Fruit fly (Drosophila melanogaster) whole organism, prepupa: ENCODE measurements around the gene zf30C.
A peak's percentile ranks its signal among the peaks of the same experiment; 100 is the strongest.

Experiments
- Blimp-1 ChIP-seq: fragments of 200-800 bp; sonication (Bioruptor generic); optimal IDR thresholded peaks from 3 replicates; lab custom pipeline; 2017; ENCODE audit warnings: missing biosample characterization, missing genetic modification characterization, mild to moderate bottlenecking, moderate library complexity, missing genetic modification reagents
- CG10631 ChIP-seq: fragments of 200-800 bp; sonication (Bioruptor generic); optimal IDR thresholded peaks from 2 replicates; lab custom pipeline; 2016; ENCODE audit warnings: missing biosample characterization, missing genetic modification characterization
- CG10669 ChIP-seq: fragments of 200-800 bp; sonication (Bioruptor generic); optimal IDR thresholded peaks from 3 replicates; lab custom pipeline; 2018; ENCODE audit warnings: missing biosample characterization, mild to moderate bottlenecking, missing genetic modification characterization, moderate library complexity
- CG11294 ChIP-seq: fragments of 200-800 bp; sonication (Bioruptor generic); IDR thresholded peaks from 2 replicates; pipeline ENCODE4 v1.3.6; 2022; ENCODE audit warnings: missing biosample characterization, missing genetic modification characterization
- CG1621 ChIP-seq: fragments of 200-800 bp; sonication (Bioruptor generic); optimal IDR thresholded peaks from 3 replicates; lab custom pipeline; 2018; ENCODE audit warnings: missing biosample characterization, mild to moderate bottlenecking, missing genetic modification characterization
- CG31627 ChIP-seq: fragments of 200-800 bp; sonication (Bioruptor generic); optimal IDR thresholded peaks from 3 replicates; lab custom pipeline; 2016; ENCODE audit warnings: missing biosample characterization, missing genetic modification characterization
- CG34406 ChIP-seq: fragments of 200-800 bp; sonication (Bioruptor generic); optimal IDR thresholded peaks from 3 replicates; lab custom pipeline; 2016; ENCODE audit warnings: missing biosample characterization, missing genetic modification characterization
- CG3919 ChIP-seq: fragments of 200-800 bp; sonication (Bioruptor generic); optimal IDR thresholded peaks from 3 replicates; lab custom pipeline; 2016; ENCODE audit warnings: missing biosample characterization, missing genetic modification characterization
- CG6163 ChIP-seq: fragments of 200-800 bp; sonication (Bioruptor generic); IDR thresholded peaks from 3 replicates; pipeline ENCODE4 v1.3.6; 2022; ENCODE audit warnings: missing biosample characterization, missing genetic modification characterization
- CG6792 ChIP-seq: fragments of 200-800 bp; sonication (Bioruptor generic); optimal IDR thresholded peaks from 3 replicates; lab custom pipeline; 2016; ENCODE audit warnings: missing biosample characterization, missing genetic modification characterization
- CG6854 ChIP-seq: fragments of 200-800 bp; sonication (Bioruptor generic); optimal IDR thresholded peaks from 2 replicates; lab custom pipeline; 2017; ENCODE audit warnings: missing biosample characterization, mild to moderate bottlenecking, missing genetic modification characterization
- CG8119 ChIP-seq: fragments of 200-800 bp; sonication (Bioruptor generic); IDR thresholded peaks from 3 replicates; pipeline ENCODE4 v1.3.6; 2022; ENCODE audit warnings: missing biosample characterization, missing genetic modification characterization
- CG8632 ChIP-seq: fragments of 200-800 bp; sonication (Bioruptor generic); optimal IDR thresholded peaks from 3 replicates; lab custom pipeline; 2016; ENCODE audit warnings: missing biosample characterization, missing genetic modification characterization
- CG9139 ChIP-seq: fragments of 200-800 bp; sonication (Bioruptor generic); optimal IDR thresholded peaks from 3 replicates; lab custom pipeline; 2017; ENCODE audit warnings: missing biosample characterization, mild to moderate bottlenecking, missing genetic modification characterization
- Eip75B ChIP-seq: fragments of 200-800 bp; sonication (Bioruptor generic); optimal IDR thresholded peaks from 3 replicates; lab custom pipeline; 2016; ENCODE audit warnings: missing biosample characterization, missing genetic modification characterization
- Eip93F ChIP-seq: fragments of 200-800 bp; sonication (Bioruptor generic); optimal IDR thresholded peaks from 2 replicates; lab custom pipeline; 2016; ENCODE audit warnings: missing biosample characterization, mild to moderate bottlenecking, missing genetic modification characterization
- Hr38 ChIP-seq: sonication (Bioruptor generic); optimal IDR thresholded peaks from 2 replicates; lab custom pipeline; 2016; ENCODE audit warnings: missing biosample characterization, missing genetic modification characterization
- Hr39 ChIP-seq: fragments of 200-800 bp; sonication (Bioruptor generic); optimal IDR thresholded peaks from 2 replicates; lab custom pipeline; 2016; ENCODE audit warnings: missing biosample characterization, missing genetic modification characterization
- Lpt ChIP-seq: fragments of 200-800 bp; sonication (Bioruptor generic); optimal IDR thresholded peaks from 3 replicates; lab custom pipeline; 2016; ENCODE audit warnings: missing biosample characterization, missing genetic modification characterization
- Met ChIP-seq: fragments of 200-800 bp; sonication (Bioruptor generic); optimal IDR thresholded peaks from 3 replicates; lab custom pipeline; 2016; ENCODE audit warnings: missing biosample characterization, missing genetic modification characterization
- OdsH ChIP-seq: fragments of 200-800 bp; sonication (Bioruptor generic); optimal IDR thresholded peaks from 3 replicates; lab custom pipeline; 2016; ENCODE audit warnings: missing biosample characterization, missing genetic modification characterization
- Smox ChIP-seq: fragments of 200-800 bp; sonication (Bioruptor generic); optimal IDR thresholded peaks from 3 replicates; lab custom pipeline; 2016; ENCODE audit warnings: missing biosample characterization, missing genetic modification characterization
- Sox14 ChIP-seq: fragments of 200-800 bp; sonication (Bioruptor generic); optimal IDR thresholded peaks from 3 replicates; lab custom pipeline; 2016; ENCODE audit warnings: missing biosample characterization, missing genetic modification characterization
- cyc ChIP-seq: fragments of 200-800 bp; sonication (Bioruptor generic); optimal IDR thresholded peaks from 3 replicates; lab custom pipeline; 2016; ENCODE audit warnings: missing biosample characterization, missing genetic modification characterization
- dac ChIP-seq: fragments of 200-800 bp; sonication (Bioruptor generic); optimal IDR thresholded peaks from 2 replicates; lab custom pipeline; 2017; ENCODE audit warnings: missing biosample characterization, mild to moderate bottlenecking, missing genetic modification characterization
- eg ChIP-seq: fragments of 200-800 bp; sonication (Bioruptor generic); IDR thresholded peaks from 3 replicates; pipeline ENCODE4 v1.3.6; 2022; ENCODE audit warnings: missing biosample characterization, missing genetic modification characterization
- esn ChIP-seq: fragments of 200-800 bp; sonication (Bioruptor generic); optimal IDR thresholded peaks from 2 replicates; lab custom pipeline; 2016; ENCODE audit warnings: missing biosample characterization, mild to moderate bottlenecking, missing genetic modification characterization, moderate library complexity
- fd59A ChIP-seq: fragments of 200-800 bp; sonication (Bioruptor generic); optimal IDR thresholded peaks from 2 replicates; lab custom pipeline; 2017; ENCODE audit warnings: missing biosample characterization, mild to moderate bottlenecking, missing genetic modification characterization, missing genetic modification reagents
- fd85E ChIP-seq: fragments of 200-800 bp; sonication (Bioruptor generic); optimal IDR thresholded peaks from 3 replicates; lab custom pipeline; 2016; ENCODE audit warnings: missing biosample characterization, missing genetic modification characterization
- fkh ChIP-seq: fragments of 200-800 bp; sonication (Bioruptor generic); optimal IDR thresholded peaks from 3 replicates; lab custom pipeline; 2017; ENCODE audit warnings: missing biosample characterization, mild to moderate bottlenecking, missing genetic modification characterization, moderate library complexity
- lz ChIP-seq: fragments of 200-800 bp; sonication (Bioruptor generic); optimal IDR thresholded peaks from 3 replicates; lab custom pipeline; 2016; ENCODE audit warnings: missing biosample characterization, missing genetic modification characterization
- net ChIP-seq: fragments of 200-800 bp; sonication (Bioruptor generic); optimal IDR thresholded peaks from 3 replicates; lab custom pipeline; 2016; ENCODE audit warnings: missing biosample characterization, missing genetic modification characterization
- salr ChIP-seq, 2 experiments: fragments of 200-800 bp; sonication (Bioruptor generic); optimal IDR thresholded peaks; 3 replicates each; lab custom pipeline; 2016 to 2018; ENCODE audit warnings: missing biosample characterization in 2 of 2, missing genetic modification characterization in 2 of 2, mild to moderate bottlenecking in 1 of 2
- spab ChIP-seq: fragments of 200-800 bp; sonication (Bioruptor generic); optimal IDR thresholded peaks from 2 replicates; lab custom pipeline; 2017; ENCODE audit warnings: missing biosample characterization, mild to moderate bottlenecking, missing genetic modification characterization, missing genetic modification reagents
- ss ChIP-seq, 2 experiments: fragments of 200-800 bp; sonication (Bioruptor generic); optimal IDR thresholded peaks; 2 replicates in 1 of 2; 3 replicates in 1 of 2; lab custom pipeline; 2017 to 2018; ENCODE audit warnings: mild to moderate bottlenecking in 2 of 2, missing biosample characterization in 2 of 2, missing genetic modification characterization in 2 of 2, moderate library complexity in 1 of 2
- svp ChIP-seq: fragments of 200-800 bp; sonication (Bioruptor generic); peaks from one replicate; lab custom pipeline; 2016; ENCODE audit warnings: missing biosample characterization, missing genetic modification characterization
- topi ChIP-seq: fragments of 200-800 bp; sonication (Bioruptor generic); optimal IDR thresholded peaks from 3 replicates; lab custom pipeline; 2016; ENCODE audit warnings: missing biosample characterization, missing genetic modification characterization

Gene zf30C

DNA sequence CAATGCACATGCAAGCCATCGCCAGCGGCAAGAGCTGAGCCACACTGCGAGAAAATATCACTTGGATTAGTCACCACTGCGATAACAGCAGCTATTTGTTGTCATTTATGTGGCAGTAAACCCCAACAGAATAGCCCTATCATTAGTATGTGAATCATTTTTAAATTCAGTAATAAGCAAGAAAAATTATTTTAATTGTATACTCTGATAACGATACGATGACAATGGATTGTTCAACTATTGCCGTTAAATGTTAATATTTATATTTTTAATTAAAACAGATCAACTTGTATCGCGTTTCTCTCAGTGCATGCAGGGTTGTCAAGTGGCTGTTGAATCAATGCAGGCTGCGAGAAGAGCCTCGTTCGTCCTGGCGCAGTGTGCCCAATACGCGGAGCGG lies 20.3 kb upstream of the zf30C start (continued):
- peak; percentile 24; the same call in 1 of the 3 replicates for TF ChIP-seq CG6163 (GFP tag; lab: Robert Waterston, UW)
- peak; percentile 8 for TF ChIP-seq Sox14 (GFP tag; lab: Kevin White, UChicago)
- peak; percentile 49 for TF ChIP-seq CG10669
- no peak for TF ChIP-seq Hr38
- TF ChIP-seq ss (GFP tag; optimal IDR thresholded peaks at IDR 0.05; lab: Kevin White, UChicago), result peak in 1 of 2 experiments; percentile 12
- no peak for TF ChIP-seq topi (GFP tag; lab: Kevin White, UChicago)
- peak; percentile 42; the same call in 1 of the 3 replicates for TF ChIP-seq CG8119 (GFP tag; lab: Robert Waterston, UW)
- no peak for TF ChIP-seq Blimp-1
- TF ChIP-seq fkh (GFP tag; lab: Kevin White, UChicago), result no peak
- peak; percentile 35 for TF ChIP-seq Smox
- peak; percentile 45 for TF ChIP-seq CG3919
- TF ChIP-seq OdsH, result peak; percentile 52
- TF ChIP-seq Eip75B, result peak; percentile 8
- peak; percentile 15 for TF ChIP-seq net (GFP tag; lab: Kevin White, UChicago)
- TF ChIP-seq fd85E, result no peak
- no peak for TF ChIP-seq CG6854 (GFP tag; lab: Kevin White, UChicago)

DNA sequence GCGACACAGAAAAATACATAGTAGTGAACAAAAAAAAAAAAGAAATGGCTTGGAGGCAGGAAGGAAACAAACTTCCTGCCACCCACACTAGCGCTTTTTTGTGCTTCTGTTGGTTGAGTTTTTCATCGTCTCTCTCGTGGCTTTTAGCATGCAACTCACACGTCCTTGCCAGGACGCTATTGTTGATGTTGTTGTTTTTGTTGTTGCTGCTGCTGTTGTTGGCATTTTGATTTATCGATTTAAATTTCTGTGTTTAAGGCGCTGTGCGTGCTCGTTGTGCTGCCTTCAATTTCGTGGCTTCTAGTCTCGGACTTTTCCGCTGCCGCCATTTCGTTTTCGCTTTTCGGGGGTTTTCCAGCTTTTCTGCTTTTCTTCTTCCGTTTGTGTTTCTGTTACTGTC lies 18.5 kb upstream of the zf30C start:
- TF ChIP-seq CG6792 (GFP tag; lab: Kevin White, UChicago) (no peak), Eip93F (GFP tag; lab: Kevin White, UChicago) (no peak), salr (GFP tag; optimal IDR thresholded peaks at IDR 0.05; lab: Kevin White, UChicago) (no peak)

DNA sequence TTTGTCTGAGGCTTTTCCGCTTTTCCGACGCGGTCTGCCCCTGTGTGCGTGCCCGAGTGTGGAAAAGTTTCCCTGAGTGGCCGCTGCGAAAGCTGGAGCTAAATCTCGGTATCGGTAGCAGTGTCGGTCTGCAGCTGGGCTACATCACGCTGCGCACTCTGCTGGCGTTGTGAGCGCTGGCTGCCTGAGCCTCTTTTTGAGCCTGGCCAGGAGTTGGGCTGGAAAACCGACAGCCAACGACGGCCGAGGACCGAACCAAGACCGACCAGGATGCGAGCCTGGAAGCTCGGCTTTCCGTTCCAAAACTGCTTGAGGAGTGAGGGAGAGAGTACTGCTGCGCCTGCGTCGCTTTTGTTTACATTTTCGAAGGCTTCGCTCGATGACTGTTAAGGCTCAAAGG lies 14.3 kb upstream of the zf30C start:
- TF ChIP-seq eg (GFP tag; lab: Robert Waterston, UW) (0 out of 3 replicates have a peak, but pooled peaks have one; percentile 9), CG11294 (GFP tag; lab: Robert Waterston, UW) (no peak)

DNA sequence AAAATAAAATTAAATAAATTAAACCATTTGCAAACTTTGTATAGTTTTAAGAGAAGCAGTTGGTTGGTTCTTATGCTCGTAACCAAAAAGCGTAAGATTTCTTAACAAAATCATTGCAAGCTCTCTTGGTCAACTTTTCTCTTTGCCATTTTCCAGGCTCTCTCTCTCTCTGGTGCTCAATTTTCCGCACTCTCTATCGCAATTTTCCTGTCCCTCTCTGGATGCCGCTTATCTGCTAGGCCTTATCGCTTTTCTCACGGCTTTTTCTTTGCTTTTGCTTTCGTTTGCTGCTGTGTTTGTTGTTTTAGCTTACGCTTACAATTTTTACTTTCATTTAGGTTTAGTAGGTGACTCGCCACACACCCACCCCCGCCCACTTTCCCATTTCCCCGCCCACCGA lies 13.5 kb upstream of the zf30C start:
- TF ChIP-seq CG9139 (GFP tag; lab: Kevin White, UChicago), result no peak
- TF ChIP-seq lz (GFP tag; lab: Kevin White, UChicago), result no peak
- no peak for TF ChIP-seq dac
- TF ChIP-seq Eip93F (GFP tag; lab: Kevin White, UChicago), result no peak
- no peak for TF ChIP-seq OdsH
- no peak for TF ChIP-seq CG11294 (GFP tag; lab: Robert Waterston, UW)
- no peak for TF ChIP-seq CG8632
- TF ChIP-seq, all 60 proteins: peak for 0

DNA sequence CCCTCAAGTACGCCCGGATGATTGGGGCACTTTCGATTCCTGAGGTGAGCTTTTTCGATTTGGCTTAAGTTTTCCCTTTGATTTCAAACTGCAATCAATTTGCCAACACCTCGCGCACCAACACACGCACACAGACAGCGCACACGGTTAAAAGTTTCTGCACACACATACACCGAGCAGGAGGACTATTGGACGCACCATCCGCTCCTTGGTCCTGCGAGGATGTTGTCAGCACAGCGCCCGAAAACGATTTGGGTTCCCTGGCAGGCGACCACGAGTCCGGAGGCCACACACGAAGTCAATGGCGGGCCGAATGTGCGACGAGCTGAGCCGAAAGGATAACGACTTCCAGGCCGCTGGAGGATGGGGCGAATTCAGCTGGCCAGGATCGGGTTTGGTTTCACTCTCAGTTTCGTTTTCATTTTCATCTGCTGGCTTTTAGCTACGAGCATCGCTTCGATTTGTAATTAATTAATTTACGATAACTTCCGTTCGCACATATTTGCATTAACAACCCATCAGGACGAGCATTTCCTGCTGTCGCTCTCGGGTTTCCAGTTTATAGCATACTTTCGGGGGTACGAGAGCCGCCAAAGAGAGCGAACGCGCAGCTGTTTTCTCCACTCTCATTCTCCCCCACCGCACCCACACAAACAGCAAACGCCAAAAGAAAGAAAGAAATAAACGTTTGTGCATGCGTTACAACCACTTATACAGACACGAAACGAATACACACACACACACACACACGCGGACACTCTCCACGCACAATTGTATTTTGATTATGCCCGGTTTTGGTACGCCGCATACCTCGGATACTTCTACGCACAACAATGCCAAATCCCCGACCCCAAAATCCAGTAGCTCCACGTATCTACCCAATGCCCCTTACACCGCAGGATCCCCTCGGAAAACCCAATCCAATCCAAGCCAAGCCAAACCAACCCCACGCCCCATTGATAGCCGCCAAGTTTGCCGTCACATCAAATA lies 11.6 kb upstream of the zf30C start, which contains the start of gene Nckx30C:
TSS of gene Nckx30C (minus strand) at position 260 of the 990 bp plus-strand sequence.
- peak; percentile 34 for TF ChIP-seq dac
- no peak for TF ChIP-seq CG6792 (GFP tag; lab: Kevin White, UChicago)

DNA sequence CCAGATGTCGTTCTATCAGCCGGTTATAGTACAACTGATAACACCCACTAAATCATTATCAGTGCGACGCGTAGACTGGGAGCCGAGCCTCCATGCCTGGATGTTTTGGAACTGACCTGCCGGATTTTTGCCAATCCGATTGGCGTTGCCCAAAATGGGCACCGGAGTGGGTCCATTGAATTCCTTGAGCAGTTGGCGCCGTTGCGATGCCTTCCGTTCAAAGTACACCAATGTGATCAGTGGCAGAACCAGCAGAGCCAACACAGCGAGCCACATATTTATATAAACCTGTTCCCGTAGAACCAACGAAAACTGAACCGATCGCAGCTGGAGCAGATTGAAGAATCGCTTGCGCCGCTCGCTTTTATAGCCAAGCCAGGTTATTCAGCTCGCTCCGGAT lies 8.4 kb upstream of the zf30C start, which contains the start of gene Cyp4e3:
TSS of gene Cyp4e3 (minus strand) at position 327 of the 400 bp plus-strand sequence.
- TF ChIP-seq svp (GFP tag; lab: Kevin White, UChicago) (peak; percentile 38), Lpt (GFP tag; lab: Kevin White, UChicago) (no peak), cyc (GFP tag; lab: Kevin White, UChicago) (no peak)

DNA sequence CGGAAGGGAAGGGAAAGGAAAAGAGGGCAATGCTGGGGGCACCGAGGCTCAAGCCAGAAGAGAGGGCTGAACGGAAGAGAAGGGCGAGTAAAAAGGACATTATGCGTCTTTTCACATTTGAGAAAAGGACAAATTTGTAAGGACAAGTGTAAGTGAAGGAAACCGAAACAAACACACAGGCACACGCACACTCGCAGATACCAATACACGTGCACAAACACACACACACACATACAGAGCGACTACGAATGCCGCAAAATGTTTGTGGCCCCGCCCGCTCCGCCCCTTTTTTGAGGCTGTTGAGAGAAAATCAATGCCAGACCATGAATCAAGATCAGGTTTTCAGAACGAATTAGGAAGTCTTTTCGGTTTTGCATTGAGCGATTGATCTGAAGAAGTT lies 4.8 kb upstream of the zf30C start:
- TF ChIP-seq spab (GFP tag; lab: Kevin White, UChicago), result no peak
- TF ChIP-seq net (GFP tag; lab: Kevin White, UChicago), result no peak
- TF ChIP-seq CG1621, result no peak
- no peak for TF ChIP-seq Sox14 (GFP tag; lab: Kevin White, UChicago)
- no peak for TF ChIP-seq esn (GFP tag; lab: Kevin White, UChicago)
- no peak for TF ChIP-seq CG6854 (GFP tag; lab: Kevin White, UChicago)
- TF ChIP-seq topi (GFP tag; lab: Kevin White, UChicago), result no peak
- TF ChIP-seq CG10631 (GFP tag; lab: Kevin White, UChicago), result no peak
- TF ChIP-seq fd59A, result no peak
- no peak for TF ChIP-seq fkh (GFP tag; lab: Kevin White, UChicago)
- no peak for TF ChIP-seq Met (GFP tag; lab: Kevin White, UChicago)
- no peak for TF ChIP-seq fd85E
- no peak for TF ChIP-seq dac
- TF ChIP-seq CG10669, result no peak
- no peak for TF ChIP-seq CG31627 (GFP tag; lab: Kevin White, UChicago)
- TF ChIP-seq salr (GFP tag; optimal IDR thresholded peaks at IDR 0.05; lab: Kevin White, UChicago), result no peak
- TF ChIP-seq Hr39, result no peak
- no peak for TF ChIP-seq CG34406 (GFP tag; lab: Kevin White, UChicago)
